Worm (Caenorhabditis elegans) whole organism, L4 larva: ENCODE data around the gene T22B7.22.
A peak's percentile ranks its signal among the peaks of the same experiment; 100 is the strongest.

ENCODE experiments used
- F10B5.3 ChIP-seq: sonication (generic microtip); optimal IDR thresholded peaks from 2 replicates; lab custom pipeline; 2016; ENCODE audit warnings: mild to moderate bottlenecking, missing genetic modification characterization, missing compliant biosample characterization
- F49E8.2 ChIP-seq: sonication (generic microtip); optimal IDR thresholded peaks from 2 replicates; lab custom pipeline; 2016; ENCODE audit warnings: missing compliant biosample characterization, mild to moderate bottlenecking, missing genetic modification characterization, borderline replicate concordance
- T20F7.1 ChIP-seq: fragments of 200-800 bp; sonication (Bioruptor generic); optimal IDR thresholded peaks from 2 replicates; lab custom pipeline; 2018; ENCODE audit warnings: mild to moderate bottlenecking, missing genetic modification characterization, missing compliant biosample characterization
- ama-1 ChIP-seq: fragments of 150-350 bp; optimal IDR thresholded peaks from 2 replicates; lab custom pipeline; 2014; ENCODE audit warnings: inconsistent platforms, mixed read lengths
- ceh-20 ChIP-seq: fragments of 200-800 bp; sonication (Bioruptor generic); IDR thresholded peaks from 2 replicates; pipeline ENCODE4 v1.3.6; 2022; ENCODE audit warnings: missing genetic modification reagents, missing genetic modification characterization, missing compliant biosample characterization
- ceh-44 ChIP-seq: fragments of 200-800 bp; sonication (Bioruptor generic); IDR thresholded peaks from 2 replicates; pipeline ENCODE4 v1.3.6; 2022; ENCODE audit warnings: missing genetic modification reagents, missing genetic modification characterization, missing compliant biosample characterization
- ceh-82 ChIP-seq: sonication (generic microtip); optimal IDR thresholded peaks from 2 replicates; lab custom pipeline; 2017; ENCODE audit warnings: missing biosample characterization, missing genetic modification characterization
- ces-1 ChIP-seq: fragments of 150-350 bp; sonication (generic microtip); optimal IDR thresholded peaks from 4 replicates; lab custom pipeline; 2014; ENCODE audit warnings: missing biosample characterization, missing genetic modification reagents, missing genetic modification characterization
- daf-16 ChIP-seq, 3 experiments: sonication (generic microtip); optimal IDR thresholded peaks; 2 replicates each; lab custom pipeline; 2016 to 2017; ENCODE audit warnings: missing genetic modification characterization in 3 of 3, missing genetic modification reagents in 3 of 3, mild to moderate bottlenecking in 2 of 3, missing compliant biosample characterization in 2 of 3, missing biosample characterization in 1 of 3, moderate library complexity in 1 of 3
- daf-8 ChIP-seq: fragments of 200-800 bp; sonication (Bioruptor generic); IDR thresholded peaks from 2 replicates; pipeline ENCODE4 v1.3.6; 2022; ENCODE audit warnings: missing genetic modification characterization, missing compliant biosample characterization
- dmd-6 ChIP-seq: fragments of 200-800 bp; sonication (Bioruptor generic); IDR thresholded peaks from 2 replicates; pipeline ENCODE4 v1.3.6; 2022; ENCODE audit warnings: missing genetic modification reagents, missing genetic modification characterization, missing compliant biosample characterization
- dmd-8 ChIP-seq: fragments of 200-800 bp; sonication (Bioruptor generic); IDR thresholded peaks from 2 replicates; pipeline ENCODE4 v1.3.6; 2022; ENCODE audit warnings: missing genetic modification characterization, missing compliant biosample characterization
- dmd-9 ChIP-seq: fragments of 200-800 bp; sonication (Bioruptor generic); IDR thresholded peaks from 2 replicates; pipeline ENCODE4 v1.3.6; 2022; ENCODE audit warnings: missing genetic modification reagents, missing genetic modification characterization, missing compliant biosample characterization
- dve-1 ChIP-seq: sonication (generic microtip); optimal IDR thresholded peaks from 2 replicates; lab custom pipeline; 2017; ENCODE audit warnings: antibody characterized with exemption, mild to moderate bottlenecking, missing genetic modification characterization, missing compliant biosample characterization; ENCODE audit not compliant: insufficient read depth
- egl-43 ChIP-seq: fragments of 200-800 bp; sonication (Bioruptor generic); IDR thresholded peaks from 2 replicates; pipeline ENCODE4 v1.3.6; 2022; ENCODE audit warnings: missing genetic modification reagents, missing genetic modification characterization, missing compliant biosample characterization
- fos-1 ChIP-seq: fragments of 150-350 bp; optimal IDR thresholded peaks from 2 replicates; lab custom pipeline; 2014; ENCODE audit warnings: missing biosample characterization, missing genetic modification characterization
- hlh-11 ChIP-seq: fragments of 200-800 bp; sonication (Bioruptor generic); optimal IDR thresholded peaks from 2 replicates; lab custom pipeline; 2018; ENCODE audit warnings: mild to moderate bottlenecking, missing genetic modification characterization, missing compliant biosample characterization
- lin-1 ChIP-seq: fragments of 200-800 bp; sonication (Bioruptor generic); IDR thresholded peaks from 2 replicates; pipeline ENCODE4 v1.3.6; 2022; ENCODE audit warnings: missing genetic modification reagents, missing genetic modification characterization, missing compliant biosample characterization
- lin-13 ChIP-seq: fragments of 150-350 bp; optimal IDR thresholded peaks from 2 replicates; lab custom pipeline; 2014; ENCODE audit warnings: missing biosample characterization, missing genetic modification reagents, missing genetic modification characterization
- lin-38 ChIP-seq: fragments of 200-800 bp; sonication (Bioruptor generic); IDR thresholded peaks from 2 replicates; pipeline ENCODE4 v1.3.6; 2022; ENCODE audit warnings: missing genetic modification reagents, missing genetic modification characterization, missing compliant biosample characterization
- lir-3 ChIP-seq: sonication (generic microtip); optimal IDR thresholded peaks from 2 replicates; lab custom pipeline; 2016; ENCODE audit warnings: mild to moderate bottlenecking, missing genetic modification characterization, missing compliant biosample characterization
- lsy-2 ChIP-seq, 2 experiments: fragments of 150-350 bp in 1 of 2; sonication (generic microtip) in 1 of 2; optimal IDR thresholded peaks; 2 replicates each; lab custom pipeline; 2014 to 2017; ENCODE audit warnings: missing biosample characterization in 2 of 2, missing genetic modification characterization in 2 of 2
- madf-5 ChIP-seq, 2 experiments: fragments of 200-800 bp; sonication (Bioruptor generic); IDR thresholded peaks; 2 replicates each; pipeline ENCODE4 v1.3.6; 2022; ENCODE audit warnings: missing compliant biosample characterization in 2 of 2, missing genetic modification characterization in 2 of 2
- mdl-1 ChIP-seq, 2 experiments: fragments of 150-350 bp in 1 of 2; sonication (generic microtip) in 1 of 2; optimal IDR thresholded peaks; 2 replicates each; lab custom pipeline; 2014 to 2017; ENCODE audit warnings: missing biosample characterization in 2 of 2, missing genetic modification characterization in 2 of 2
- mes-2 ChIP-seq: sonication (generic microtip); optimal IDR thresholded peaks from 2 replicates; lab custom pipeline; 2016; ENCODE audit warnings: missing genotype, mild to moderate bottlenecking, missing genetic modification characterization, missing compliant biosample characterization; ENCODE audit not compliant: poor library complexity, severe bottlenecking
- mxl-2 ChIP-seq: fragments of 200-800 bp; sonication (Bioruptor generic); conservative IDR thresholded peaks from 2 replicates; pipeline ENCODE4 v1.3.6; 2022; ENCODE audit warnings: missing genetic modification reagents, missing genetic modification characterization, missing compliant biosample characterization
- mxl-3 ChIP-seq: fragments of 200-800 bp; sonication (Bioruptor generic); optimal IDR thresholded peaks from 2 replicates; lab custom pipeline; 2018; ENCODE audit warnings: mild to moderate bottlenecking, missing genetic modification characterization, missing compliant biosample characterization
- nhr-10 ChIP-seq: fragments of 150-350 bp; optimal IDR thresholded peaks from 2 replicates; lab custom pipeline; 2014; ENCODE audit warnings: missing biosample characterization, missing genetic modification characterization
- nhr-11 ChIP-seq: fragments of 150-350 bp; optimal IDR thresholded peaks from 2 replicates; lab custom pipeline; 2014; ENCODE audit warnings: missing biosample characterization, missing genetic modification characterization
- nhr-237 ChIP-seq: sonication (generic microtip); optimal IDR thresholded peaks from 2 replicates; lab custom pipeline; 2017; ENCODE audit warnings: missing biosample characterization, missing genetic modification characterization
- nhr-28 ChIP-seq: fragments of 150-350 bp; optimal IDR thresholded peaks from 2 replicates; lab custom pipeline; 2014; ENCODE audit warnings: missing biosample characterization, missing genetic modification characterization
- nhr-41 ChIP-seq: fragments of 200-800 bp; sonication (Bioruptor generic); IDR thresholded peaks from 2 replicates; pipeline ENCODE4 v1.3.6; 2022; ENCODE audit warnings: missing genetic modification reagents, missing genetic modification characterization, missing compliant biosample characterization
- nhr-48 ChIP-seq: sonication (generic microtip); optimal IDR thresholded peaks from 2 replicates; lab custom pipeline; 2016; ENCODE audit warnings: mild to moderate bottlenecking, missing genetic modification characterization, missing compliant biosample characterization
- nhr-6 ChIP-seq: fragments of 150-350 bp; optimal IDR thresholded peaks from 2 replicates; lab custom pipeline; 2014; ENCODE audit warnings: missing biosample characterization, missing genetic modification characterization
- nhr-76 ChIP-seq: fragments of 150-350 bp; optimal IDR thresholded peaks from 2 replicates; lab custom pipeline; 2014; ENCODE audit warnings: missing biosample characterization, missing genetic modification characterization
- nhr-77 ChIP-seq: fragments of 150-350 bp; optimal IDR thresholded peaks from 2 replicates; lab custom pipeline; 2014; ENCODE audit warnings: missing biosample characterization, missing genetic modification characterization
- pha-4 ChIP-seq, 2 experiments: fragments of 150-350 bp in 1 of 2; fragments of 200-800 bp in 1 of 2; sonication (Bioruptor generic) in 1 of 2; IDR thresholded peaks in 1 of 2; optimal IDR thresholded peaks in 1 of 2; 2 replicates each; pipeline versions ENCODE4 v1.3.6 to Lab custom; 2014 to 2022; ENCODE audit warnings: missing genetic modification characterization in 2 of 2, missing genetic modification reagents in 2 of 2, missing biosample characterization in 1 of 2, missing compliant biosample characterization in 1 of 2
- pqm-1 ChIP-seq: sonication (generic microtip); optimal IDR thresholded peaks from 2 replicates; lab custom pipeline; 2017; ENCODE audit warnings: missing biosample characterization, missing genetic modification characterization
- set-16 ChIP-seq: fragments of 200-800 bp; sonication (Bioruptor generic); IDR thresholded peaks from 2 replicates; pipeline ENCODE4 v1.3.6; 2022; ENCODE audit warnings: missing genetic modification reagents, missing genetic modification characterization, missing compliant biosample characterization
- skn-1 ChIP-seq: fragments of 150-350 bp; optimal IDR thresholded peaks from 2 replicates; lab custom pipeline; 2014; ENCODE audit warnings: missing biosample characterization, missing genetic modification characterization
- snpc-1.2 ChIP-seq: fragments of 200-800 bp; sonication (Bioruptor generic); IDR thresholded peaks from 2 replicates; pipeline ENCODE4 v1.3.6; 2022; ENCODE audit warnings: missing genetic modification reagents, missing genetic modification characterization, missing compliant biosample characterization
- snpc-4 ChIP-seq: fragments of 150-350 bp; optimal IDR thresholded peaks from 2 replicates; lab custom pipeline; 2014; ENCODE audit warnings: missing biosample characterization, missing genetic modification characterization
- spr-1 ChIP-seq: sonication (generic microtip); optimal IDR thresholded peaks from 2 replicates; lab custom pipeline; 2016; ENCODE audit warnings: mild to moderate bottlenecking, missing genetic modification characterization, missing compliant biosample characterization
- zag-1 ChIP-seq: fragments of 150-350 bp; optimal IDR thresholded peaks from 2 replicates; lab custom pipeline; 2014; ENCODE audit warnings: missing biosample characterization, missing genetic modification characterization
- zfp-2 ChIP-seq: sonication (generic microtip); optimal IDR thresholded peaks from 2 replicates; lab custom pipeline; 2016; ENCODE audit warnings: mild to moderate bottlenecking, missing genetic modification characterization, missing compliant biosample characterization
- zfp-3 ChIP-seq: fragments of 200-800 bp; sonication (Bioruptor generic); conservative IDR thresholded peaks from 2 replicates; pipeline ENCODE4 v1.3.6; 2022; ENCODE audit warnings: missing genetic modification reagents, missing genetic modification characterization, missing compliant biosample characterization
- zip-2 ChIP-seq: fragments of 150-350 bp; optimal IDR thresholded peaks from 2 replicates; lab custom pipeline; 2014; ENCODE audit warnings: missing biosample characterization, missing genetic modification characterization

T22B7.22 gene

DNA sequence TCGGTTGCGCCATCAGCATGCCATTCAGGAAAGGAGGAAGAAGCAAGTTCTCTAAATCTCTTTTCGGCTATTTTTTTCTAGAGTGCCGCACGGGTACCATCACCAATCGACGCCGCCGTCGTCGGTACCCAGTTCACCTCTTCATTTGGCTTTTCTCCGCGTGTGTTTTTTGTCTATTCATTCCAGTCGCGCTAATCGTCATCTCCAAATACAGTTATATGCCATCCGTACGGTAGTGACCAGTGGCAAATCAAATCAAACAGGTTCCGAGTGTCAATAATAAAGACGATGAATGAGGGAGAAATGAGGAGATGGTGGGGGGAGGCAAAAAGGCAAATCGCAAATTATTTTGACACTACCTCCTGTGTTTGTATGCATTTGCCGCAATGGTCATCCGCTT lies 1.4 kb downstream of the T22B7.22 start:
- no peak for TF ChIP-seq ceh-44 (GFP tag; lab: Robert Waterston, UW)
- peak; percentile 53 for TF ChIP-seq nhr-48
- TF ChIP-seq nhr-6, result no peak
- TF ChIP-seq lsy-2 (tag; optimal IDR thresholded peaks at IDR 0.05; lab: Kevin White, UChicago), result no peak
- no peak for TF ChIP-seq T20F7.1 (GFP tag; lab: Kevin White, UChicago)
- TF ChIP-seq ama-1, result no peak
- no peak for TF ChIP-seq lin-38 (GFP tag; lab: Robert Waterston, UW)
- TF ChIP-seq mxl-2 (GFP tag; lab: Robert Waterston, UW), result no peak
- TF ChIP-seq daf-8 (GFP tag; lab: Robert Waterston, UW), result no peak
- no peak for TF ChIP-seq lir-3 (tag; lab: Kevin White, UChicago)
- no peak for TF ChIP-seq nhr-11
- peak; percentile 30 for TF ChIP-seq hlh-11
- TF ChIP-seq nhr-10 (tag; lab: Kevin White, UChicago), result no peak
- TF ChIP-seq F10B5.3 (tag; lab: Kevin White, UChicago), result no peak
- no peak for TF ChIP-seq ces-1 (GFP tag; lab: Kevin White, UChicago)
- no peak for TF ChIP-seq snpc-4 (tag; lab: Kevin White, UChicago)
- TF ChIP-seq F49E8.2 (tag; lab: Kevin White, UChicago), result no peak
- no peak for TF ChIP-seq dmd-8 (GFP tag; lab: Robert Waterston, UW)
- TF ChIP-seq mxl-3, result peak; percentile 51
- TF ChIP-seq spr-1, result peak; percentile 27

DNA sequence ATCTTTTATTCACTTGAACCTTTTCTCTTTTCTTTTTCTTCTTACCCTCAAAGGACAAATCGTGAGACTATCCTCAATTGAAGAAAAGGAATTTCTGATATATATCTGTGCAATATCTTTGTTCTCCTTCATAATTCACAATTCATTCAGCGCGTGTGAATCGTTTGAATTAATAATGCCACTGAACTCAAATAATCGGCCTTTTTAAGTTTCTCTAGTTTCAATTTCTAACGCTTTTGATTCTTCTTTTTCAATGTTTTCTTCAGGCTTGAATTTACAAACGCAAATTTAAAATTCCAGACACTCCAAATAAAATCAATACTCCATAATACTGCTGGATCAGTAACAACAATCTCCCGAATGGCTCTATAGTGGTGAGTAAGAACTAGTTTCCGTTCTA lies 3.8 kb downstream of the T22B7.22 start, which contains the start of gene egl-13:
TSS of gene egl-13 (plus strand) at position 301 of the 400 bp plus-strand sequence.
- no peak for TF ChIP-seq zag-1
- no peak for TF ChIP-seq daf-16 (GFP tag; optimal IDR thresholded peaks at IDR 0.05; lab: Kevin White, UChicago)
- no peak for TF ChIP-seq daf-16 (tag; optimal IDR thresholded peaks at IDR 0.05; lab: Kevin White, UChicago)
- no peak for TF ChIP-seq dmd-8 (GFP tag; lab: Robert Waterston, UW)
- no peak for TF ChIP-seq lin-38 (GFP tag; lab: Robert Waterston, UW)
- no peak for TF ChIP-seq lir-3 (tag; lab: Kevin White, UChicago)
- TF ChIP-seq dmd-9 (GFP tag; lab: Robert Waterston, UW), result no peak
- no peak for TF ChIP-seq mdl-1 (tag; optimal IDR thresholded peaks at IDR 0.05; lab: Kevin White, UChicago)
- no peak for TF ChIP-seq zfp-2 (tag; lab: Kevin White, UChicago)
- TF ChIP-seq pha-4 (GFP tag; IDR thresholded peaks at IDR 0.05; lab: Robert Waterston, UW), result no peak
- TF ChIP-seq pha-4 (tag; optimal IDR thresholded peaks at IDR 0.05; lab: Kevin White, UChicago), result no peak
- no peak for TF ChIP-seq fos-1 (tag; lab: Kevin White, UChicago)
- TF ChIP-seq nhr-6, result no peak
- no peak for TF ChIP-seq ama-1

DNA sequence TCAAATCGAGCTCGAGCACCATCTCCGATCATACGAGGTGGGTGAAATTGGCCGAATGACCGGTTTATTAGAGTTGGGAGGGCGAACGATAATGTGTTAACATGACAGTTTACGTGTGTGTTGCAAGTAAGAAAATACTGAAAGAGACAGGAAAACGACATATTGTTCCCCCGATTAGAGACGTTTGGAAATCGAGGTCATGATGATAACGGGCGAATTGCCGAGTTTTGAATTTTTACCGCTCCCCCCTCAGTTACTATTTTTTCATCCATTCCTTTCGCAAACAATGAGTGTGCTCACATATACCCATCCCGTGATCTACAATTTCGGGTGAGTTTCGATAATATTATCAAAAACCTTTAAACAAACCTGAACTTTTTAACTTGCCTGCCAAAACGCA lies 10.0 kb downstream of the T22B7.22 start:
- TF ChIP-seq nhr-237 (tag; lab: Kevin White, UChicago) (no peak), daf-16 (GFP tag; optimal IDR thresholded peaks at IDR 0.05; lab: Kevin White, UChicago) (no peak), daf-16 (tag; optimal IDR thresholded peaks at IDR 0.05; lab: Kevin White, UChicago) (peak; percentile 81), nhr-6 (peak; percentile 15), ceh-20 (GFP tag; lab: Robert Waterston, UW) (no peak), lin-1 (GFP tag; lab: Robert Waterston, UW) (no peak), zfp-3 (GFP tag; lab: Robert Waterston, UW) (no peak), dmd-6 (GFP tag; lab: Robert Waterston, UW) (peak; percentile 71), set-16 (no peak), dve-1 (tag; lab: Kevin White, UChicago) (peak; percentile 23), hlh-11 (peak; percentile 69), zip-2 (no peak), ceh-82 (no peak), egl-43 (GFP tag; lab: Robert Waterston, UW) (no peak), madf-5 (GFP tag; IDR thresholded peaks at IDR 0.05; lab: Robert Waterston, UW) (no peak), pqm-1 (tag; lab: Kevin White, UChicago) (peak; percentile 92), nhr-41 (GFP tag; lab: Robert Waterston, UW) (peak; percentile 42; the same call in 1 of the 2 replicates), nhr-76 (no peak), skn-1 (tag; lab: Kevin White, UChicago) (no peak), mes-2 (tag; lab: Kevin White, UChicago) (no peak), nhr-48 (no peak), nhr-10 (tag; lab: Kevin White, UChicago) (no peak), nhr-77 (tag; lab: Kevin White, UChicago) (peak; percentile 1), nhr-28 (tag; lab: Kevin White, UChicago) (peak; percentile 74), snpc-1.2 (GFP tag; lab: Robert Waterston, UW) (no peak), mdl-1 (tag; optimal IDR thresholded peaks at IDR 0.05; lab: Kevin White, UChicago) (no peak), dmd-8 (GFP tag; lab: Robert Waterston, UW) (no peak), lin-13 (GFP tag; lab: Kevin White, UChicago) (no peak)
